Worm (Caenorhabditis elegans): ENCODE results near the gene gst-37.

DNA sequence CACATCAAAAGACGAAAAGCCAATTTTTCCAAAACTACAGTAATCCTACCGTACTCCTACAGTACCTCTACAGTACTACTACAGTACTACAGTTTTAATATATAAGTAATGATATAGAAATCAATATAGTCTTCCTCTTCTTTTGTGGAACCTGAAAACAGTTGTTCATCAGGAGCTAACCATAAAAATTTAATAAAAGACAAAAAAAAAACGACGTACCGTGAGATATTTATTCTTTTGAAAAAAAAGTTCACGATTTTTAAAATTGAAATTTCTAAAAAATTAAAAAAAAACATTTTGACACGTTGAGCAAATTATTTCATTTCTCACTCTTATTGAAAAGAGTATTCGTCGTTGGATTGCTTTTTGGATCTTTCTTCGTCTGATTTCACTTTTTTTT, 10.3 kb upstream of the gst-37 start, which contains the start of gene Y32G9A.3:
- TF ChIP-seq egl-5 (tag; optimal IDR thresholded peaks at IDR 0.05) (no peak), nhr-11 (tag; optimal IDR thresholded peaks at IDR 0.05) (no peak), nhr-237 (tag; optimal IDR thresholded peaks at IDR 0.05) (no peak), skn-1 (tag; optimal IDR thresholded peaks at IDR 0.05) (no peak), pha-4 (tag; optimal IDR thresholded peaks at IDR 0.05) (no peak), ztf-4 (tag; optimal IDR thresholded peaks at IDR 0.05) (no peak), elt-3 (tag; optimal IDR thresholded peaks at IDR 0.05) (no peak), lin-39 (tag; optimal IDR thresholded peaks at IDR 0.05) (no peak), ZK546.5 (tag; optimal IDR thresholded peaks at IDR 0.05) (no peak), sea-2 (GFP tag; optimal IDR thresholded peaks at IDR 0.05) (no peak), ceh-9 (tag; optimal IDR thresholded peaks at IDR 0.05) (no peak), elt-2 (tag; optimal IDR thresholded peaks at IDR 0.05) (no peak), nhr-12 (tag; optimal IDR thresholded peaks at IDR 0.05) (no peak)
